Worm (Caenorhabditis elegans) whole organism, mixed stage, embryonic: Measurements from ENCODE around the gene B0024.13.

Source experiments
- elt-3 ChIP-seq: fragments of 150-350 bp; optimal IDR thresholded peaks from 2 replicates; lab custom pipeline; 2014; ENCODE audit warnings: missing biosample characterization, missing genetic modification characterization
- mep-1 ChIP-seq: fragments of 150-350 bp; optimal IDR thresholded peaks from 2 replicates; lab custom pipeline; 2017; ENCODE audit warnings: missing biosample characterization, missing genetic modification reagents, missing genetic modification characterization, inconsistent platforms
- unc-39 ChIP-seq: fragments of 150-350 bp; optimal IDR thresholded peaks from 2 replicates; lab custom pipeline; 2014; ENCODE audit warnings: missing biosample characterization, missing genetic modification characterization
- unc-62 ChIP-seq: fragments of 150-350 bp; optimal IDR thresholded peaks from 2 replicates; lab custom pipeline; 2014; ENCODE audit warnings: missing biosample characterization, missing genetic modification reagents, missing genetic modification characterization

ce11 chrV:10352928-10353427, 32.5 kb downstream of the B0024.13 start, which contains the start of gene nol-56:
- TF ChIP-seq unc-39 (tag; lab: Kevin White, UChicago) (no peak), elt-3 (tag; lab: Kevin White, UChicago) (no peak), mep-1 (tag; lab: Kevin White, UChicago) (peak; percentile 64), unc-62 (GFP tag; lab: Kevin White, UChicago) (no peak)
